Fruit fly (Drosophila melanogaster) whole organism, embryonic: ENCODE results near the gene Wee1.

ENCODE experiments used
- Bteb2 ChIP-seq: fragments of 200-800 bp; sonication (Bioruptor generic); optimal IDR thresholded peaks from 2 replicates; lab custom pipeline; 2016; ENCODE audit warnings: missing biosample characterization, missing genetic modification characterization
- CG10274 ChIP-seq: fragments of 200-800 bp; sonication (Bioruptor generic); optimal IDR thresholded peaks from 3 replicates; lab custom pipeline; 2017; ENCODE audit warnings: missing biosample characterization, mild to moderate bottlenecking, missing genetic modification characterization
- CG10462 ChIP-seq: fragments of 200-800 bp; sonication (Bioruptor generic); optimal IDR thresholded peaks from 2 replicates; lab custom pipeline; 2016; ENCODE audit warnings: missing biosample characterization, missing genetic modification characterization
- CG10654 ChIP-seq: fragments of 200-800 bp; sonication (Bioruptor generic); optimal IDR thresholded peaks from 2 replicates; lab custom pipeline; 2016; ENCODE audit warnings: missing biosample characterization, missing genetic modification characterization
- CG11696 ChIP-seq: fragments of 200-800 bp; sonication (Bioruptor generic); IDR thresholded peaks from 2 replicates; pipeline ENCODE4 v1.3.6; 2022; ENCODE audit warnings: missing biosample characterization, missing genetic modification characterization
- CG6683 ChIP-seq: fragments of 200-800 bp; sonication (Bioruptor generic); optimal IDR thresholded peaks from 2 replicates; lab custom pipeline; 2017; ENCODE audit warnings: missing biosample characterization, mild to moderate bottlenecking, missing genetic modification characterization, missing genetic modification reagents
- CG8478 ChIP-seq: fragments of >200 bp; optimal IDR thresholded peaks from 2 replicates; lab custom pipeline; 2018
- kni ChIP-seq: fragments of 200-800 bp; sonication (Bioruptor generic); optimal IDR thresholded peaks from 3 replicates; lab custom pipeline; 2017; ENCODE audit warnings: mild to moderate bottlenecking, missing biosample characterization, missing genetic modification reagents, missing genetic modification characterization
- lab ChIP-seq: fragments of 200-800 bp; sonication (Bioruptor generic); optimal IDR thresholded peaks from 3 replicates; lab custom pipeline; 2017; ENCODE audit warnings: missing biosample characterization, missing genetic modification characterization, mild to moderate bottlenecking, moderate library complexity, missing genetic modification reagents
- luna ChIP-seq: fragments of 200-800 bp; sonication (Bioruptor generic); optimal IDR thresholded peaks from 2 replicates; lab custom pipeline; 2016; ENCODE audit warnings: missing biosample characterization, missing genetic modification characterization
- onecut ChIP-seq: fragments of 200-800 bp; sonication (Bioruptor generic); IDR thresholded peaks from 2 replicates; pipeline ENCODE4 v1.3.6; 2022; ENCODE audit warnings: missing biosample characterization, missing genetic modification characterization

dm6 chr2L:6931821-6932220 is 17.9 kb upstream of the Wee1 start, which contains the start of gene CG43232:
- TF ChIP-seq CG10274 (GFP tag; lab: Kevin White, UChicago) (no peak), onecut (no peak), CG11696 (GFP tag; lab: Robert Waterston, UW) (no peak), CG10462 (GFP tag; lab: Kevin White, UChicago) (no peak), kni (GFP tag; lab: Kevin White, UChicago) (no peak), luna (no peak), CG6683 (GFP tag; lab: Kevin White, UChicago) (no peak), Bteb2 (no peak), CG8478 (lab: Kevin White, UChicago) (no peak), lab (GFP tag; lab: Kevin White, UChicago) (no peak), CG10654 (GFP tag; lab: Kevin White, UChicago) (no peak)
